Fruit fly (Drosophila melanogaster) whole organism, embryonic: ENCODE measurements around the gene Prp5.

Source experiments
- Atf-2 ChIP-seq: fragments of 200-800 bp; sonication (Bioruptor generic); optimal IDR thresholded peaks from 2 replicates; lab custom pipeline; 2016; ENCODE audit warnings: missing biosample characterization, missing genetic modification characterization
- Bgb ChIP-seq: fragments of 200-800 bp; sonication (Bioruptor generic); IDR thresholded peaks from 2 replicates; pipeline ENCODE4 v1.3.6; 2022; ENCODE audit warnings: missing biosample characterization, missing genetic modification characterization; ENCODE audit not compliant: partially characterized antibody
- CG10979 ChIP-seq: fragments of 200-800 bp; sonication (Bioruptor generic); optimal IDR thresholded peaks from 2 replicates; lab custom pipeline; 2018; ENCODE audit warnings: missing biosample characterization, mild to moderate bottlenecking, missing genetic modification characterization, moderate library complexity
- CG11085 ChIP-seq: fragments of 200-800 bp; sonication (Bioruptor generic); IDR thresholded peaks from 2 replicates; pipeline ENCODE4 v1.3.6; 2022; ENCODE audit warnings: missing biosample characterization, missing genetic modification characterization
- CG11560 ChIP-seq: fragments of 200-800 bp; sonication (Bioruptor generic); IDR thresholded peaks from 3 replicates; pipeline ENCODE4 v1.3.6; 2022; ENCODE audit warnings: missing biosample characterization, missing genetic modification characterization
- CG1603 ChIP-seq: fragments of 200-800 bp; sonication (Bioruptor generic); optimal IDR thresholded peaks from 2 replicates; lab custom pipeline; 2019; ENCODE audit warnings: missing biosample characterization, mild to moderate bottlenecking, missing genetic modification characterization, moderate library complexity
- CG31388 ChIP-seq: fragments of 200-800 bp; sonication (Bioruptor generic); optimal IDR thresholded peaks from 2 replicates; lab custom pipeline; 2016; ENCODE audit warnings: missing biosample characterization, missing genetic modification characterization
- CG32772 ChIP-seq: fragments of 200-800 bp; sonication (Bioruptor generic); IDR thresholded peaks from 2 replicates; pipeline ENCODE4 v1.3.6; 2022; ENCODE audit warnings: missing biosample characterization, missing genetic modification characterization
- CG4424 ChIP-seq: fragments of 200-800 bp; sonication (Bioruptor generic); optimal IDR thresholded peaks from 3 replicates; lab custom pipeline; 2016; ENCODE audit warnings: missing biosample characterization, missing genetic modification characterization
- CG6683 ChIP-seq: fragments of 200-800 bp; sonication (Bioruptor generic); optimal IDR thresholded peaks from 2 replicates; lab custom pipeline; 2017; ENCODE audit warnings: missing biosample characterization, mild to moderate bottlenecking, missing genetic modification characterization, missing genetic modification reagents
- CG6854 ChIP-seq: fragments of 200-800 bp; sonication (Bioruptor generic); optimal IDR thresholded peaks from 3 replicates; lab custom pipeline; 2017; ENCODE audit warnings: missing biosample characterization, mild to moderate bottlenecking, missing genetic modification characterization
- CG7745 ChIP-seq: fragments of 200-800 bp; sonication (Bioruptor generic); optimal IDR thresholded peaks from 2 replicates; lab custom pipeline; 2018; ENCODE audit warnings: missing biosample characterization, mild to moderate bottlenecking, missing genetic modification characterization, moderate library complexity
- CG8089 ChIP-seq: fragments of 200-800 bp; sonication (Bioruptor generic); optimal IDR thresholded peaks from 3 replicates; lab custom pipeline; 2016; ENCODE audit warnings: missing biosample characterization, missing genetic modification characterization
- CG8290 ChIP-seq, 3 experiments: fragments of 200-800 bp; sonication (Bioruptor generic); optimal IDR thresholded peaks; 2 replicates each; lab custom pipeline; 2016 to 2019; ENCODE audit warnings: missing biosample characterization in 3 of 3, missing genetic modification characterization in 3 of 3, mild to moderate bottlenecking in 2 of 3, moderate library complexity in 1 of 3
- CG8478 ChIP-seq: fragments of >200 bp; optimal IDR thresholded peaks from 2 replicates; lab custom pipeline; 2018
- CG9437 ChIP-seq: fragments of 200-800 bp; sonication (Bioruptor generic); optimal IDR thresholded peaks from 2 replicates; lab custom pipeline; 2018; ENCODE audit warnings: missing biosample characterization, mild to moderate bottlenecking, missing genetic modification characterization
- CHES-1-like ChIP-seq: fragments of 200-800 bp; sonication (Bioruptor generic); optimal IDR thresholded peaks from 2 replicates; lab custom pipeline; 2016; ENCODE audit warnings: missing biosample characterization, missing genetic modification characterization
- CoRest ChIP-seq: fragments of 200-800 bp; sonication (Bioruptor generic); optimal IDR thresholded peaks from 3 replicates; lab custom pipeline; 2018; ENCODE audit warnings: missing biosample characterization, mild to moderate bottlenecking, missing genetic modification characterization, moderate library complexity
- D19A ChIP-seq: fragments of 200-800 bp; optimal IDR thresholded peaks from 3 replicates; lab custom pipeline; 2019; ENCODE audit warnings: missing biosample characterization, mild to moderate bottlenecking, missing genetic modification characterization, moderate library complexity
- ERR ChIP-seq: fragments of 200-800 bp; sonication (Bioruptor generic); optimal IDR thresholded peaks from 2 replicates; lab custom pipeline; 2016; ENCODE audit warnings: missing biosample characterization, missing genetic modification characterization
- Ets65A ChIP-seq: fragments of 200-800 bp; sonication (Bioruptor generic); peaks from one replicate; lab custom pipeline; 2016; ENCODE audit warnings: missing biosample characterization, missing genetic modification characterization
- Fer2 ChIP-seq: fragments of 200-800 bp; sonication (Bioruptor generic); optimal IDR thresholded peaks from 2 replicates; lab custom pipeline; 2018; ENCODE audit warnings: missing biosample characterization, mild to moderate bottlenecking, missing genetic modification characterization, moderate library complexity
- Gug ChIP-seq: fragments of 200-800 bp; sonication (Bioruptor generic); IDR thresholded peaks from 4 replicates; pipeline ENCODE4 v1.3.6; 2022; ENCODE audit warnings: missing biosample characterization, missing genetic modification characterization
- Hr39 ChIP-seq: fragments of >200 bp; optimal IDR thresholded peaks from 2 replicates; lab custom pipeline; 2017
- MBD-R2 ChIP-seq: fragments of 200-800 bp; sonication (Bioruptor generic); IDR thresholded peaks from 2 replicates; pipeline ENCODE4 v1.3.6; 2022; ENCODE audit warnings: missing biosample characterization, missing genetic modification characterization
- MTF-1 ChIP-seq: fragments of 200-800 bp; sonication (Bioruptor generic); optimal IDR thresholded peaks from 2 replicates; lab custom pipeline; 2018; ENCODE audit warnings: missing biosample characterization, mild to moderate bottlenecking, missing genetic modification characterization, borderline replicate concordance
- Med ChIP-seq: fragments of 200-800 bp; sonication (Bioruptor generic); peaks from one replicate; lab custom pipeline; 2016; ENCODE audit warnings: missing biosample characterization, missing genetic modification characterization, mild to moderate bottlenecking, inconsistent platforms, moderate library complexity
- Nf-YA ChIP-seq: fragments of 200-800 bp; sonication (Bioruptor generic); IDR thresholded peaks from 2 replicates; pipeline ENCODE4 v1.3.6; 2022; ENCODE audit warnings: missing biosample characterization, missing genetic modification characterization
- Nf-YB ChIP-seq: fragments of 200-800 bp; sonication (Bioruptor generic); optimal IDR thresholded peaks from 3 replicates; lab custom pipeline; 2019; ENCODE audit warnings: missing biosample characterization, mild to moderate bottlenecking, missing genetic modification characterization, moderate library complexity
- NfI ChIP-seq: fragments of 200-800 bp; sonication (Bioruptor generic); optimal IDR thresholded peaks from 3 replicates; lab custom pipeline; 2018; ENCODE audit warnings: missing biosample characterization, mild to moderate bottlenecking, missing genetic modification characterization, moderate library complexity
- Sox100B ChIP-seq: fragments of 200-800 bp; sonication (Bioruptor generic); optimal IDR thresholded peaks from 3 replicates; lab custom pipeline; 2018; ENCODE audit warnings: missing biosample characterization, mild to moderate bottlenecking, missing genetic modification characterization
- aop ChIP-seq: fragments of 200-800 bp; sonication (Bioruptor generic); IDR thresholded peaks from 2 replicates; pipeline ENCODE4 v1.3.6; 2022; ENCODE audit warnings: missing biosample characterization, missing genetic modification characterization
- bcd ChIP-seq: fragments of 200-800 bp; sonication (Bioruptor generic); optimal IDR thresholded peaks from 2 replicates; lab custom pipeline; 2017; ENCODE audit warnings: missing biosample characterization, mild to moderate bottlenecking, missing genetic modification characterization
- corto ChIP-seq: fragments of 200-800 bp; sonication (Bioruptor generic); optimal IDR thresholded peaks from 2 replicates; lab custom pipeline; 2016; ENCODE audit warnings: missing biosample characterization, mild to moderate bottlenecking, missing genetic modification characterization, moderate library complexity
- dmrt99B ChIP-seq: fragments of 200-800 bp; sonication (Bioruptor generic); optimal IDR thresholded peaks from 2 replicates; lab custom pipeline; 2018; ENCODE audit warnings: missing biosample characterization, mild to moderate bottlenecking, missing genetic modification characterization, moderate library complexity
- grn ChIP-seq: fragments of 200-800 bp; sonication (Bioruptor generic); optimal IDR thresholded peaks from 3 replicates; lab custom pipeline; 2017; ENCODE audit warnings: missing biosample characterization, missing genetic modification characterization
- ind ChIP-seq: fragments of 200-800 bp; sonication (Bioruptor generic); optimal IDR thresholded peaks from 3 replicates; lab custom pipeline; 2016; ENCODE audit warnings: missing biosample characterization, missing genetic modification characterization
- knrl ChIP-seq: fragments of 200-800 bp; sonication (Bioruptor generic); IDR thresholded peaks from 3 replicates; pipeline ENCODE4 v1.3.6; 2022; ENCODE audit warnings: missing biosample characterization, missing genetic modification characterization; ENCODE audit not compliant: partially characterized antibody
- mam ChIP-seq: fragments of 200-800 bp; sonication (Bioruptor generic); optimal IDR thresholded peaks from 3 replicates; lab custom pipeline; 2016; ENCODE audit warnings: missing biosample characterization, missing genetic modification characterization
- nom ChIP-seq: fragments of 200-800 bp; sonication (Bioruptor generic); optimal IDR thresholded peaks from 2 replicates; lab custom pipeline; 2017; ENCODE audit warnings: missing biosample characterization, missing genetic modification characterization, mild to moderate bottlenecking, moderate library complexity, missing genetic modification reagents
- pita ChIP-seq: fragments of 200-800 bp; sonication (Bioruptor generic); optimal IDR thresholded peaks from 2 replicates; lab custom pipeline; 2017; ENCODE audit warnings: missing biosample characterization, mild to moderate bottlenecking, missing genetic modification characterization
- pros ChIP-seq: fragments of 200-800 bp; sonication (Bioruptor generic); optimal IDR thresholded peaks from 3 replicates; lab custom pipeline; 2019; ENCODE audit warnings: missing biosample characterization, mild to moderate bottlenecking, missing genetic modification characterization, moderate library complexity
- seq ChIP-seq: fragments of 200-800 bp; sonication (Bioruptor generic); IDR thresholded peaks from 2 replicates; pipeline ENCODE4 v1.3.6; 2022; ENCODE audit warnings: missing biosample characterization, missing genetic modification characterization
- slou ChIP-seq: fragments of 200-800 bp; sonication (Bioruptor generic); optimal IDR thresholded peaks from 3 replicates; lab custom pipeline; 2016; ENCODE audit warnings: missing biosample characterization, missing genetic modification characterization
- so ChIP-seq: fragments of 200-800 bp; sonication (Bioruptor generic); IDR thresholded peaks from 3 replicates; pipeline ENCODE4 v1.3.6; 2022; ENCODE audit warnings: missing biosample characterization, missing genetic modification characterization
- sug ChIP-seq: fragments of 200-800 bp; optimal IDR thresholded peaks from 2 replicates; lab custom pipeline; 2019; ENCODE audit warnings: missing biosample characterization, mild to moderate bottlenecking, missing genetic modification characterization, moderate library complexity
- trem ChIP-seq: fragments of 200-800 bp; optimal IDR thresholded peaks from 3 replicates; lab custom pipeline; 2019; ENCODE audit warnings: missing biosample characterization, mild to moderate bottlenecking, missing genetic modification characterization, moderate library complexity
- ttk ChIP-seq: fragments of 200-800 bp; sonication (Bioruptor generic); IDR thresholded peaks from 2 replicates; pipeline ENCODE4 v2.1.2; 2022; ENCODE audit warnings: missing biosample characterization, missing genetic modification characterization
- unc-4 ChIP-seq: fragments of 200-800 bp; sonication (Bioruptor generic); IDR thresholded peaks from 2 replicates; pipeline ENCODE4 v1.3.6; 2022; ENCODE audit warnings: missing biosample characterization, missing genetic modification characterization; ENCODE audit not compliant: partially characterized antibody
- vvl ChIP-seq: fragments of 200-800 bp; sonication (Bioruptor generic); IDR thresholded peaks from 2 replicates; pipeline ENCODE4 v1.3.6; 2022; ENCODE audit warnings: missing biosample characterization, missing genetic modification characterization

The Prp5 gene

DNA sequence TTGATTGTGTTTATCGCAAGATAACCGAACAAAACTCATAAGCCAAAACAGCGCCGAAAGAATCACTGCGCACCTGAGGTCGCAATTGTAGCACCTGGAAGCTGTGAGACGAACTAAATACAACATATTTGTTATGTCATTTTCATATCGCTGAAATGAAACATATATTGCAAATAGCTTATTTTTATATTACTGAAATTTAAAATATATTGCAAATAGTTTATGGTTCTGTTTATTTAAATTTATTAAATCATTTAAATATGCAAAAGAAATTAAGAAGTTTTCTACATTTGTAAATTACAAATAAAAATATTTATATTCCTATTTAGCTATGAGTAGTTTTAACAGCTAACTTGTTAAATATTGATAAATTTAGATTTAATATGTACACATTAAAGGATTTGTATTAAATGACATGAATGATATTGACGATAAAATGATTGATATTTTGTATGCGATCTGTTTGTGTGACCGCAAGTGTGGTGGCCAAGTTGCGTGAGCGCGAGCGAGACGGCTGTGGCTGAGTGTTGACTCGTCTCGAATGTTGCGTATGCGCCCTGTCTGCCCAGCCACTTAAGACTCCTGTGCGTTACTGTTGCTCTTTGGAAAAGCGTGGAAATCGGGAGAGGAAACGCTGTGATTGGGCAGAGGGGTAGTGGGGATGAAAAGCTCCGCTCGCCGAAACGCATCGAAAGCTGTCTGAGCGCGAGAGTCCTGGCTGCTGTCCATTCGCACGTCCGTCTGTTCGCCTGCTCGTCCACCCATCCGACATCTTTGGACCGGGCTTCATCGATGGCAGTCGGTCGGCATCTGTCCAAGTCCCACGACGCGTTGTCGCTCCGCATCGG is 47.8 kb upstream of the Prp5 start, which contains the start of gene gce (continued):
- TF ChIP-seq CG6854 (GFP tag; lab: Kevin White, UChicago) (peak; percentile 46), MBD-R2 (GFP tag; lab: Robert Waterston, UW) (0 out of 2 replicates have a peak, but pooled peaks have one; percentile 5), dmrt99B (tag; lab: Kevin White, UChicago) (peak; percentile 74), ERR (GFP tag; lab: Kevin White, UChicago) (no peak), CoRest (tag; lab: Kevin White, UChicago) (peak; percentile 76), mam (GFP tag; lab: Kevin White, UChicago) (no peak), unc-4 (GFP tag; lab: Robert Waterston, UW) (no peak), Atf-2 (no peak), trem (tag; lab: Kevin White, UChicago) (peak; percentile 11), CG9437 (peak; percentile 73), CG8290 (GFP tag; optimal IDR thresholded peaks at IDR 0.05; lab: Kevin White, UChicago) (no peak), CG8290 (tag; optimal IDR thresholded peaks at IDR 0.05; lab: Kevin White, UChicago) (peak in 1 of 2 experiments; percentile 65), CG31388 (GFP tag; lab: Kevin White, UChicago) (no peak), CG10979 (peak; percentile 20), pros (no peak), CG6683 (GFP tag; lab: Kevin White, UChicago) (peak; percentile 36), Sox100B (GFP tag; lab: Kevin White, UChicago) (peak; percentile 73), pita (no peak), bcd (GFP tag; lab: Kevin White, UChicago) (peak; percentile 49), Fer2 (peak; percentile 27), CHES-1-like (GFP tag; lab: Kevin White, UChicago) (no peak), CG11560 (no peak), Med (GFP tag; lab: Kevin White, UChicago) (peak; percentile 86), grn (GFP tag; lab: Kevin White, UChicago) (no peak), knrl (no peak), Nf-YB (peak; percentile 44), aop (GFP tag; lab: Robert Waterston, UW) (no peak), NfI (GFP tag; lab: Kevin White, UChicago) (peak; percentile 49), MTF-1 (GFP tag; lab: Kevin White, UChicago) (no peak), D19A (peak; percentile 44), seq (GFP tag; lab: Robert Waterston, UW) (no peak), Hr39 (lab: Kevin White, UChicago) (no peak), CG1603 (tag; lab: Kevin White, UChicago) (no peak), CG8089 (no peak), ind (peak; percentile 52), corto (GFP tag; lab: Kevin White, UChicago) (no peak), nom (GFP tag; lab: Kevin White, UChicago) (no peak), Nf-YA (GFP tag; lab: Robert Waterston, UW) (no peak), CG32772 (GFP tag; lab: Robert Waterston, UW) (no peak), so (GFP tag; lab: Robert Waterston, UW) (no peak), Gug (GFP tag; lab: Robert Waterston, UW) (no peak), CG7745 (tag; lab: Kevin White, UChicago) (no peak), Bgb (GFP tag; lab: Robert Waterston, UW) (no peak), CG4424 (GFP tag; lab: Kevin White, UChicago) (peak; percentile 35), vvl (GFP tag; lab: Robert Waterston, UW) (peak; percentile 38), slou (no peak), CG8478 (no peak), Ets65A (no peak), CG11085 (GFP tag; lab: Robert Waterston, UW) (no peak), ttk (no peak), sug (peak; percentile 62)
